Fruit fly (Drosophila melanogaster) S2 (cell line): Measurements from ENCODE around the gene CG44044.

Experiments used
- CG8478 ChIP-seq: fragments of >200 bp; optimal IDR thresholded peaks from 2 replicates; lab custom pipeline; 2018
- CTCF ChIP-seq, 2 experiments: fragments of >200 bp; optimal IDR thresholded peaks; 2 replicates each; lab custom pipeline; 2018

CG44044 gene

dm6 chr3R:16325192-16325591, 3.6 kb downstream of the CG44044 start, which contains the start of gene CG17929:
Gene CG17929, plus strand, starts transcription at chr3R:16325492.
- TF ChIP-seq CG8478 (no peak), CTCF (optimal IDR thresholded peaks at IDR 0.05; lab: Kevin White, UChicago) (no peak)

dm6 chr3R:16327549-16327948, 5.9 kb downstream of the CG44044 start, which contains the start of gene CG17930:
Gene CG17930, plus strand, starts transcription at chr3R:16327849.
- TF ChIP-seq CG8478, result no peak
- no peak for TF ChIP-seq CTCF (optimal IDR thresholded peaks at IDR 0.05; lab: Kevin White, UChicago)

dm6 chr3R:16329797-16330196, 8.2 kb downstream of the CG44044 start:
- no peak for TF ChIP-seq CG8478
- TF ChIP-seq CTCF (optimal IDR thresholded peaks at IDR 0.05; lab: Kevin White, UChicago), result no peak

dm6 chr3R:16331809-16332343, 10.2 kb downstream of the CG44044 start:
- TF ChIP-seq CG8478 (no peak), CTCF (optimal IDR thresholded peaks at IDR 0.05; lab: Kevin White, UChicago) (no peak)

- TF ChIP-seq CTCF (optimal IDR thresholded peaks at IDR 0.05; lab: Kevin White, UChicago) (no peak), CG8478 (no peak)
Observed at dm6 chr3R:16334329-16334728, 12.7 kb downstream of the CG44044 start.

- TF ChIP-seq CTCF (optimal IDR thresholded peaks at IDR 0.05; lab: Kevin White, UChicago) (no peak), CG8478 (no peak)
Observed at dm6 chr3R:16334797-16335196, 13.2 kb downstream of the CG44044 start.

- TF ChIP-seq CG8478, result no peak
- no peak for TF ChIP-seq CTCF (optimal IDR thresholded peaks at IDR 0.05; lab: Kevin White, UChicago)
Observed at dm6 chr3R:16335438-16336073, 13.9 kb downstream of the CG44044 start.

- TF ChIP-seq CTCF (optimal IDR thresholded peaks at IDR 0.05; lab: Kevin White, UChicago) (no peak), CG8478 (no peak)
Observed at dm6 chr3R:16336327-16337052, 14.9 kb downstream of the CG44044 start.

- TF ChIP-seq CTCF (optimal IDR thresholded peaks at IDR 0.05; lab: Kevin White, UChicago) (no peak), CG8478 (no peak)
Observed at dm6 chr3R:16337053-16337385, 15.4 kb downstream of the CG44044 start.

- TF ChIP-seq CG8478, result no peak
- TF ChIP-seq CTCF (optimal IDR thresholded peaks at IDR 0.05; lab: Kevin White, UChicago), result no peak
Observed at dm6 chr3R:16337863-16338262, 16.2 kb downstream of the CG44044 start.

- TF ChIP-seq CG8478 (no peak), CTCF (optimal IDR thresholded peaks at IDR 0.05; lab: Kevin White, UChicago) (peak in 1 of 2 experiments; percentile 8)
Observed at dm6 chr3R:16338342-16338741, 16.7 kb downstream of the CG44044 start.

dm6 chr3R:16339475-16339874, 17.8 kb downstream of the CG44044 start, which contains the start of gene Sulf1:
Gene Sulf1, minus strand, starts transcription at chr3R:16339575.
- TF ChIP-seq CG8478 (no peak), CTCF (optimal IDR thresholded peaks at IDR 0.05; lab: Kevin White, UChicago) (no peak)

dm6 chr3R:16340610-16341009, 19.0 kb downstream of the CG44044 start:
- TF ChIP-seq CG8478 (no peak), CTCF (optimal IDR thresholded peaks at IDR 0.05; lab: Kevin White, UChicago) (no peak)

dm6 chr3R:16341817-16342374, 20.3 kb downstream of the CG44044 start, which contains the start of the genes SF2 and pad:
Gene SF2, minus strand, starts transcription at chr3R:16341988.
Gene pad, plus strand, starts transcription at chr3R:16342318.
- no peak for TF ChIP-seq CG8478
- no peak for TF ChIP-seq CTCF (optimal IDR thresholded peaks at IDR 0.05; lab: Kevin White, UChicago)

- TF ChIP-seq CTCF (optimal IDR thresholded peaks at IDR 0.05; lab: Kevin White, UChicago) (no peak), CG8478 (no peak)
Observed at dm6 chr3R:16347626-16348264, 26.1 kb downstream of the CG44044 start.
